Worm (Caenorhabditis elegans) whole organism, midembryonic: ENCODE data around the gene H06H21.8.

ENCODE experiments used
- T22C8.4 ChIP-seq: fragments of 200-800 bp; sonication (Bioruptor generic); IDR thresholded peaks from 2 replicates; pipeline ENCODE4 v1.3.6; 2022; ENCODE audit warnings: missing genetic modification characterization, missing compliant biosample characterization
- cog-1 ChIP-seq: sonication (generic microtip); optimal IDR thresholded peaks from 2 replicates; lab custom pipeline; 2016; ENCODE audit warnings: missing genetic modification characterization, missing compliant biosample characterization
- flt-1 ChIP-seq: fragments of 200-800 bp; sonication (Bioruptor generic); IDR thresholded peaks from 2 replicates; pipeline ENCODE4 v1.3.6; 2022; ENCODE audit warnings: missing genetic modification characterization, missing compliant biosample characterization
- klf-2 ChIP-seq: fragments of 200-800 bp; sonication (Bioruptor generic); conservative IDR thresholded peaks from 2 replicates; pipeline ENCODE4 v1.3.6; 2022; ENCODE audit warnings: missing genetic modification reagents, missing genetic modification characterization, missing compliant biosample characterization
- med-1 ChIP-seq: sonication (generic microtip); optimal IDR thresholded peaks from 2 replicates; lab custom pipeline; 2017; ENCODE audit warnings: missing genetic modification characterization, mild to moderate bottlenecking, missing compliant biosample characterization, antibody characterized with exemption, missing genetic modification reagents; ENCODE audit not compliant: insufficient read depth
- ref-1 ChIP-seq: fragments of 200-800 bp; sonication (Bioruptor generic); conservative IDR thresholded peaks from 2 replicates; pipeline ENCODE4 v1.3.6; 2022; ENCODE audit warnings: missing genetic modification reagents, missing genetic modification characterization, missing compliant biosample characterization
- tab-1 ChIP-seq: fragments of 200-800 bp; sonication (Bioruptor generic); IDR thresholded peaks from 2 replicates; pipeline ENCODE4 v1.3.6; 2022; ENCODE audit warnings: missing genetic modification characterization, missing compliant biosample characterization
- ztf-23 ChIP-seq: fragments of 200-800 bp; sonication (Bioruptor generic); IDR thresholded peaks from 2 replicates; pipeline ENCODE4 v1.3.6; 2022; ENCODE audit warnings: missing genetic modification reagents, missing genetic modification characterization, missing compliant biosample characterization
- ztf-29 ChIP-seq: fragments of 200-800 bp; sonication (Bioruptor generic); IDR thresholded peaks from 2 replicates; pipeline ENCODE4 v1.3.6; 2022; ENCODE audit warnings: missing genetic modification reagents, missing genetic modification characterization, missing compliant biosample characterization

H06H21.8 gene

DNA sequence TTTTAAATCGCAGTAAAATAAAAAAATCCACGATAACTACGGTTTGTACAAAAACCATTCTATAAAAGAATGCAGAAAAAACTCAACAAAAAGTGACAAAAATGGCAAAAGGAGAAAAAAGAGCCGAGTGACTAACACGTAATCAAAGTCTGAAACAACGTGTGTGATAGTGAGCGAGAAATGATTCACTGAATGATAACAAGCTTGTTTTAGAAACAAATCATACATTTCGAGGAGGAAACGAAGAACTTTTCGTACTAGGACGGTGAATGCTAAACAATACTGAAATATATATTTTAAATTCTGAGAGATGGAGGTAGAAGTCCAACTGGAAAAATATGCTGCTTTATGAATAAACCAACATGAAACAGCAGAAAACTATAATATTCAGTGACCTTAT is 21.1 kb upstream of the H06H21.8 start:
- TF ChIP-seq T22C8.4 (GFP tag; lab: Robert Waterston, UW) (no peak), med-1 (GFP tag; lab: Kevin White, UChicago) (no peak), ztf-23 (GFP tag; lab: Robert Waterston, UW) (no peak)

DNA sequence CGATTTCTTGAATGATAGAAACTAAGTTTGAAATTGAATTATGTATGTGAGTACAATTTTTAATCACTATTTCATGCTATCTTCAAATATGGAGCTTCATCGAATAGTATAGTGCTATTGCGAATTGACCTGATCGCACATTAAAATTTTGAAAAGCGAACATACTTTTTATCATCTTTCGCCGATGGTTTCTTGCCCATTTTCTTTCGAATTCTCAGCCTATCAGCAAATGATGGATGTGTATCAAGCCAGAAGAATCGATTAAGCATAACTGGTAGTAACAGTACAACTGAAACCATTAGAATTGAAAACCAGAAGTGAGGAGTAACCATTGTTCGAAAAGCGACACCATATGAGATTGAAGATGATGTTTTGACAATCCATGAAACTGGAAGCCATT is 8.7 kb upstream of the H06H21.8 start:
- TF ChIP-seq ztf-29 (GFP tag; lab: Robert Waterston, UW) (no peak), T22C8.4 (GFP tag; lab: Robert Waterston, UW) (no peak), ztf-23 (GFP tag; lab: Robert Waterston, UW) (no peak), cog-1 (tag; lab: Kevin White, UChicago) (no peak), tab-1 (no peak), flt-1 (no peak), med-1 (GFP tag; lab: Kevin White, UChicago) (no peak), ref-1 (no peak), klf-2 (no peak)

DNA sequence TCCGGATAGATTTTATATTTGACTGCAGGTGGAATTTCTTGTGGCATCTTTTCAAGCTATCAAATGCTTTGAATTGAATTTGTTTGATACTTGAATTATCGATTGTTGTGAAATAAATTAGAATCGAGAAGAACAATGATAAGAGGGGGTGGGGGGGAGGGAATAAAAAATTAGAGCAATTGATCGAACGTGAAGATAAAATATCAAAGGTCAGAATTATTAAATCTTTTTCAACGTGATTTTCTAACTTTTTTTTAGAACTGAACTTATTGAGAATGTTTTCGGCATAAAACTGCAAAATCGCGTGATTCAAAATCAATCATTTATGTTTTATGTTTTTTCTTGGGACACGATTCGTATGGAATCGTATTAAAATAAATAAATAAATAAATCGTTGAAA is 6.3 kb upstream of the H06H21.8 start, which contains the start of gene mpz-4:
mpz-4 (minus strand) TSS at position 101 of the 400 bp plus-strand sequence.
- TF ChIP-seq klf-2 (no peak), med-1 (GFP tag; lab: Kevin White, UChicago) (no peak), ref-1 (no peak), cog-1 (tag; lab: Kevin White, UChicago) (no peak), tab-1 (no peak), T22C8.4 (GFP tag; lab: Robert Waterston, UW) (no peak), ztf-23 (GFP tag; lab: Robert Waterston, UW) (no peak), ztf-29 (GFP tag; lab: Robert Waterston, UW) (no peak), flt-1 (no peak)

DNA sequence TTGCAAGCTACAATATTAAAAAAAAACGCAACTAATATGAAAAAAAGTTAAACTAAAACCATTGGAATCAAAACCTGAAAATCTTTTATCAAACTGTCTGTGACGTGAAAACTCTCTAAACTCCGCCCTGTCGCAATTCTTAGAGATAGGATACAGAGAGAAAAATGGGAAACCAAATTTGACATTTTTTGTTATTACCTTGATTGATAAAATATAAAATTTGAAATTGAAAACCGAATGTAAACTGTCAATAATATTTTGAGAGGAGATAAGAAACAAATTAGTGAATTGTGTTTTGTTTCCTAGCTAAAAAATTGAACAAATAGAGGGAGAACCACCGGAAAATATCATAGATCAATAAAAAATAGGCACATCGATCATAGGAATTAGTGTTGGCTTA is 912 bp upstream of the H06H21.8 start:
- TF ChIP-seq flt-1: no peak
- no peak for TF ChIP-seq cog-1 (tag; lab: Kevin White, UChicago)
- no peak for TF ChIP-seq klf-2
- TF ChIP-seq tab-1: no peak
- TF ChIP-seq ref-1: no peak
- TF ChIP-seq ztf-23 (GFP tag; lab: Robert Waterston, UW): no peak
- no peak for TF ChIP-seq T22C8.4 (GFP tag; lab: Robert Waterston, UW)
- no peak for TF ChIP-seq ztf-29 (GFP tag; lab: Robert Waterston, UW)
- TF ChIP-seq med-1 (GFP tag; lab: Kevin White, UChicago): no peak

DNA sequence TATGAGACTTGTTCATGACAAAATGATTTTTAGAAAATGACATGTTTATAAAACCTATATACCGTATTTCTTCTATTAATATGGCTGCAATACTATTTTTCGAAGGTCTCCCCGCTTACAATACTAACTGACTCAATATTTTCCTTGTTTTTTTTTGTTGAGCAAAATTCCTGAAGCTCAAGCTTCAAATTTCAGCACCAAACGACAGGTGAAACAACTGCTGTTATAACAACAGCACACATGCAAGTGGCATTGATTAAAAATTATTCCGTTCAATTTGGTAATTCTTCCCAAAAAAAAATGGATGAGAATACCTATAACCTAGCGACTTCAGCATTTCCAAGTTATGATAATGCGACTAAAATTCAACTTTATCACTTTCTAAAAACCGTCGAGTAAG is 6.7 kb downstream of the H06H21.8 start, which contains the start of gene srw-94:
srw-94 (plus strand) TSS at position 301 of the 400 bp plus-strand sequence.
- TF ChIP-seq flt-1 (no peak), med-1 (GFP tag; lab: Kevin White, UChicago) (no peak), T22C8.4 (GFP tag; lab: Robert Waterston, UW) (no peak), ztf-29 (GFP tag; lab: Robert Waterston, UW) (no peak), tab-1 (no peak), ztf-23 (GFP tag; lab: Robert Waterston, UW) (no peak), cog-1 (tag; lab: Kevin White, UChicago) (no peak), klf-2 (no peak), ref-1 (no peak)

DNA sequence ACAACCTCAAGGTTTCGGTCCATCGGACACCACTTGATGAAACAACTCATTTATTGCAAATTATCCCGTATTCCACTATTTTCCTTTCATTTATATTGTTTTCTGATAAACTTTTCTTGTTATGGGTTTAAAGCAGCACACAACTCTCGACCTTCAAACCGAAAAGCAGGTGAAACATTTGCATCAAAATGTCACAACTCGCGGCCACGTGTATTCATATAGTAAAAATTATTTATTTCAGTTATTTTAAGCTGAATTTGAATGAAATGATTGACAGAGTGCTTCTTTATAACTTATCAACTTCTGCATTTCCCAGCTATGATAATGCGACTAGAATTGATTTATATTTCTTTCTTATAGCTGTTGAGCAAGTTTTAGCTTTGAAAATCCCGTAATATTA is 9.1 kb downstream of the H06H21.8 start, which contains the start of gene srw-95:
srw-95 (plus strand) TSS at position 213 of the 400 bp plus-strand sequence.
- TF ChIP-seq ztf-23 (GFP tag; lab: Robert Waterston, UW): no peak
- TF ChIP-seq cog-1 (tag; lab: Kevin White, UChicago): no peak
- TF ChIP-seq tab-1: no peak
- no peak for TF ChIP-seq T22C8.4 (GFP tag; lab: Robert Waterston, UW)
- no peak for TF ChIP-seq ref-1
- TF ChIP-seq flt-1: no peak
- TF ChIP-seq klf-2: no peak
- TF ChIP-seq ztf-29 (GFP tag; lab: Robert Waterston, UW): no peak
- no peak for TF ChIP-seq med-1 (GFP tag; lab: Kevin White, UChicago)

DNA sequence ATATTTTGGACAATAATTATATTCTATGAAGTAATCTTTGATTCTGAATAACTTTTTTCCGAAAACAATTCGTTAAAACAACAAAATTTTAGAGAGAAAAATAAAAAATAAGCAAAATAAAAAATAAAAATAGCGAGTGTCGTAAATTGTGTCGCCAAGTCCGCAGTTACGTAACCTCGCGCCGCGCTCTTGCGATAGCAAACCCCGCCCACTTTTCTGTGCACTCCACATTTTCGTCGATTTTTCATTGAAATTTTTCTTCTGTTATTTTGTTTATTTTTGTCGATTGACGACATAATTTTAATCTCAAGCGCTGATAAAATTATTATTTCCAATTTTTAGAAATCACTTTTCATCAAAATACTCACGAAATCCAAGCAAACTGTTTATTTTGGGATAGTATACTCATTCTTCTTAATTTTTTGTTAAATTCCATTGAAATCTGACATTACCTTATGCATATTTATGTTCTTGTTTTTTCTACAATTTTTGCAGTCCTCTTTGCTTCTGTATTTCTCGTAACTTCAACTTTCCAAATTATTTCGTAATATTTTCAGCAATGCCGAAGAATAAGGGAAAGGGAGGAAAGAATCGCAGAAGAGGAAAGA is 10.4 kb downstream of the H06H21.8 start, which contains the start of gene eif-1.A:
eif-1.A (plus strand) TSS at position 558 of the 608 bp plus-strand sequence.
- TF ChIP-seq flt-1: 0 out of 2 replicates have a peak, but pooled peaks have one; percentile 16
- TF ChIP-seq ref-1: no peak
- TF ChIP-seq med-1 (GFP tag; lab: Kevin White, UChicago): peak; percentile 21
- TF ChIP-seq klf-2: 0 out of 2 replicates have a peak, but pooled peaks have one; percentile 7
- TF ChIP-seq ztf-23 (GFP tag; lab: Robert Waterston, UW): 0 out of 2 replicates have a peak, but pooled peaks have one; percentile 51

DNA sequence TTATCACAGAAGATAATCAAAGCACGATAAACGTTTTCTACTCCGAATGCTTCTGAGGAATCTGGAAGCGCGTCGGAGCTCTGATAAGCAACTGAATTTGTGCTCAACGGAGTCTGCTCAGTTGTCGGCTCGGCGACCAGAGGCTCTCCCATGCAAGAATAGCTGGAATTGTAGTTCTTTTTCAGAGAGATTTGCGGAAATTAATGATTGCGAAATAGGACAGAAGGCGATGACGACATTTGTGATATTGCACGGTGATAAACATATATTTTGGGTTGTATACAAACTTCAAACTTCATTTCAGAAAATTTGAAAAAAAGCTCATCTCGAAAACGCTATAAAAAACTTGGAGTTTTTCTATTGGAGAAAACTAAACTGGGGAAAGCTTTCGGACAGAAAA is 11.1 kb downstream of the H06H21.8 start, which contains the start of gene H06H21.37:
H06H21.37 (minus strand) TSS at position 162 of the 400 bp plus-strand sequence.
- no peak for TF ChIP-seq ztf-23 (GFP tag; lab: Robert Waterston, UW)
- no peak for TF ChIP-seq T22C8.4 (GFP tag; lab: Robert Waterston, UW)
- no peak for TF ChIP-seq med-1 (GFP tag; lab: Kevin White, UChicago)
- no peak for TF ChIP-seq ref-1
- TF ChIP-seq cog-1 (tag; lab: Kevin White, UChicago): no peak
- TF ChIP-seq flt-1: no peak
- TF ChIP-seq tab-1: no peak
- no peak for TF ChIP-seq ztf-29 (GFP tag; lab: Robert Waterston, UW)
- no peak for TF ChIP-seq klf-2

DNA sequence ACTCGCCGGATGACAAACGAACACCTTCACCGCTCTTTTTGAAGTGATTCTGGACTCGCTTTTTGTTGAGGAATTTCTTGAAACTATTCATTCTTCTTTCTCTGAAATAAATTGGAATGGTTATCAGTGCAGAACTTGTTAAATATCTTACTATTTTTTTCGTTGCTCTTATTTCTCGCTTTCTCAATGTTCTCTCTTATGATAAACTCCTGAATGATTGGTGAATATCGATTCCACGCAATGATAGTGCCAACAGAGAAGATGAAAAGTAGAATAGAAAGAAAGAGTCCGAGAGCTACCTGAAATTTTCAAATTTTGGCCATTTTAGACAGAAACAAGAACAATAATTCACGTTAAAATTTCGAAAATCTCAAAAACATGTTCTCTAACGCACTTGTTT is 11.5 kb downstream of the H06H21.8 start, which contains the start of gene ubxn-6:
ubxn-6 (minus strand) TSS at position 101 of the 400 bp plus-strand sequence.
- TF ChIP-seq T22C8.4 (GFP tag; lab: Robert Waterston, UW) (no peak), ztf-29 (GFP tag; lab: Robert Waterston, UW) (no peak), ztf-23 (GFP tag; lab: Robert Waterston, UW) (no peak), klf-2 (no peak), cog-1 (tag; lab: Kevin White, UChicago) (no peak), med-1 (GFP tag; lab: Kevin White, UChicago) (no peak)

DNA sequence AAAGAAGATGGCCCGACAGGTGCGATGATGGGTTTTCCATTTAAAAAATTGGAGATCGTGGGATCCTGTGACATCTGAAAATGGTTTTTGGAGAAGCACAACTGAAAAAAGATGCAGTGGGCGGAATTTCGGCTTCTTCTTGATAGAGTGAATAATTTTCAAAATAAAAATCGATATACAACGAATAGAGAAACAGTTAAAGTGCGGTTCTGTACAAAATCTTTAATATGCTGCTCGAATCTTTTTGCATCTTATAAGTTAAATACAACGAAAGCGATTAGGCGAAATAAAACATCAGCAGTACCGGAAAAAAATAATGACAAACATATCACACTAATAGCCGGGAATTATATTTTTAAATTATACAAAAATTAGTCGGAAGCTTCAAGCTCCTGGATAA is 13.7 kb downstream of the H06H21.8 start, which contains the start of gene H06H21.11:
H06H21.11 (minus strand) TSS at position 101 of the 400 bp plus-strand sequence.
- TF ChIP-seq ref-1 (no peak), tab-1 (no peak), med-1 (GFP tag; lab: Kevin White, UChicago) (no peak), cog-1 (tag; lab: Kevin White, UChicago) (no peak), ztf-23 (GFP tag; lab: Robert Waterston, UW) (no peak), klf-2 (no peak), flt-1 (no peak), ztf-29 (GFP tag; lab: Robert Waterston, UW) (no peak), T22C8.4 (GFP tag; lab: Robert Waterston, UW) (no peak)
